Worm (Caenorhabditis elegans) whole organism, mixed stage, embryonic: ENCODE measurements around the gene F54E4.2.

Experiments
- M03D4.4 ChIP-seq: sonication (generic microtip); optimal IDR thresholded peaks from 2 replicates; lab custom pipeline; 2017; ENCODE audit warnings: mild to moderate bottlenecking, missing genetic modification characterization, missing compliant biosample characterization
- bed-3 ChIP-seq: fragments of 200-800 bp; sonication (Bioruptor generic); optimal IDR thresholded peaks from 3 replicates; lab custom pipeline; 2018; ENCODE audit warnings: mild to moderate bottlenecking, missing genetic modification characterization, moderate library complexity, missing compliant biosample characterization
- blmp-1 ChIP-seq: fragments of 150-350 bp; optimal IDR thresholded peaks from 2 replicates; lab custom pipeline; 2014; ENCODE audit warnings: missing biosample characterization, missing genetic modification characterization
- ceh-39 ChIP-seq: fragments of 150-350 bp; optimal IDR thresholded peaks from 2 replicates; lab custom pipeline; 2014; ENCODE audit warnings: missing biosample characterization, missing genetic modification characterization
- ceh-43 ChIP-seq: fragments of 200-800 bp; sonication (Bioruptor generic); optimal IDR thresholded peaks from 2 replicates; lab custom pipeline; 2018; ENCODE audit warnings: mild to moderate bottlenecking, missing genetic modification characterization, moderate library complexity, missing compliant biosample characterization
- ceh-83 ChIP-seq: fragments of 200-800 bp; sonication (Bioruptor generic); optimal IDR thresholded peaks from 2 replicates; lab custom pipeline; 2018; ENCODE audit warnings: mild to moderate bottlenecking, missing genetic modification characterization, missing compliant biosample characterization
- ces-1 ChIP-seq: fragments of 150-350 bp; optimal IDR thresholded peaks from 2 replicates; lab custom pipeline; 2014; ENCODE audit warnings: missing biosample characterization, missing genetic modification reagents, missing genetic modification characterization
- cnd-1 ChIP-seq: fragments of 200-800 bp; sonication (Bioruptor generic); optimal IDR thresholded peaks from 2 replicates; lab custom pipeline; 2018; ENCODE audit warnings: mild to moderate bottlenecking, missing genetic modification characterization, missing compliant biosample characterization
- drap-1 ChIP-seq: fragments of 200-800 bp; sonication (Bioruptor generic); optimal IDR thresholded peaks from 3 replicates; lab custom pipeline; 2018; ENCODE audit warnings: mild to moderate bottlenecking, missing genetic modification characterization, missing compliant biosample characterization
- elt-1 ChIP-seq: sonication (generic microtip); optimal IDR thresholded peaks from 2 replicates; lab custom pipeline; 2017; ENCODE audit warnings: missing genetic modification characterization, mild to moderate bottlenecking, missing compliant biosample characterization, antibody characterized with exemption, moderate library complexity, borderline replicate concordance; ENCODE audit not compliant: insufficient read depth
- elt-3 ChIP-seq: fragments of 150-350 bp; optimal IDR thresholded peaks from 2 replicates; lab custom pipeline; 2014; ENCODE audit warnings: missing biosample characterization, missing genetic modification characterization
- flh-1 ChIP-seq: fragments of 200-800 bp; sonication (Bioruptor generic); optimal IDR thresholded peaks from 2 replicates; lab custom pipeline; 2018; ENCODE audit warnings: mild to moderate bottlenecking, missing genetic modification characterization, moderate library complexity, missing compliant biosample characterization
- ham-2 ChIP-seq: fragments of 200-800 bp; sonication (Bioruptor generic); optimal IDR thresholded peaks from 2 replicates; lab custom pipeline; 2018; ENCODE audit warnings: mild to moderate bottlenecking, missing genetic modification characterization, missing compliant biosample characterization
- hlh-1 ChIP-seq: fragments of 150-350 bp; optimal IDR thresholded peaks from 2 replicates; lab custom pipeline; 2014; ENCODE audit warnings: missing biosample characterization, missing genetic modification reagents, missing genetic modification characterization
- lin-13 ChIP-seq: fragments of 150-350 bp; optimal IDR thresholded peaks from 2 replicates; lab custom pipeline; 2014; ENCODE audit warnings: missing biosample characterization, missing genetic modification characterization
- lin-32 ChIP-seq: fragments of 200-800 bp; sonication (Bioruptor generic); optimal IDR thresholded peaks from 2 replicates; lab custom pipeline; 2018; ENCODE audit warnings: mild to moderate bottlenecking, missing genetic modification characterization, missing compliant biosample characterization
- lsy-2 ChIP-seq: fragments of 150-350 bp; optimal IDR thresholded peaks from 2 replicates; lab custom pipeline; 2014; ENCODE audit warnings: missing biosample characterization, missing genetic modification characterization
- mab-5 ChIP-seq: fragments of 150-350 bp; optimal IDR thresholded peaks from 2 replicates; lab custom pipeline; 2014; ENCODE audit warnings: missing biosample characterization, missing genetic modification characterization
- mep-1 ChIP-seq: fragments of 150-350 bp; optimal IDR thresholded peaks from 2 replicates; lab custom pipeline; 2017; ENCODE audit warnings: missing biosample characterization, missing genetic modification reagents, missing genetic modification characterization, inconsistent platforms
- mls-2 ChIP-seq: sonication (generic microtip); optimal IDR thresholded peaks from 2 replicates; lab custom pipeline; 2016; ENCODE audit warnings: mild to moderate bottlenecking, missing genetic modification characterization, moderate library complexity, missing compliant biosample characterization
- nhr-12 ChIP-seq: fragments of 150-350 bp; optimal IDR thresholded peaks from 2 replicates; lab custom pipeline; 2014; ENCODE audit warnings: missing biosample characterization, missing genetic modification characterization
- nhr-2 ChIP-seq: fragments of 150-350 bp; optimal IDR thresholded peaks from 2 replicates; lab custom pipeline; 2014; ENCODE audit warnings: missing biosample characterization, missing genetic modification characterization
- nhr-237 ChIP-seq: fragments of 150-350 bp; optimal IDR thresholded peaks from 2 replicates; lab custom pipeline; 2014; ENCODE audit warnings: missing biosample characterization, missing genetic modification characterization
- nhr-28 ChIP-seq: fragments of 150-350 bp; optimal IDR thresholded peaks from 2 replicates; lab custom pipeline; 2014; ENCODE audit warnings: missing biosample characterization, missing genetic modification characterization
- nhr-76 ChIP-seq: sonication (generic microtip); optimal IDR thresholded peaks from 2 replicates; lab custom pipeline; 2017; ENCODE audit warnings: missing biosample characterization, missing genetic modification characterization
- pha-4 ChIP-seq: fragments of 150-350 bp; optimal IDR thresholded peaks from 2 replicates; lab custom pipeline; 2018; ENCODE audit warnings: missing biosample characterization, missing genetic modification reagents, missing genetic modification characterization
- sem-2 ChIP-seq: fragments of 200-800 bp; sonication (Bioruptor generic); optimal IDR thresholded peaks from 2 replicates; lab custom pipeline; 2018; ENCODE audit warnings: mild to moderate bottlenecking, missing genetic modification characterization, missing compliant biosample characterization
- snpc-4 ChIP-seq: fragments of 150-350 bp; optimal IDR thresholded peaks from 2 replicates; lab custom pipeline; 2014; ENCODE audit warnings: missing biosample characterization, missing genetic modification characterization
- sptf-1 ChIP-seq: sonication (generic microtip); optimal IDR thresholded peaks from 2 replicates; lab custom pipeline; 2017; ENCODE audit warnings: mild to moderate bottlenecking, missing genetic modification characterization, moderate library complexity, missing compliant biosample characterization
- tbx-8 ChIP-seq: fragments of 200-800 bp; sonication (Bioruptor generic); optimal IDR thresholded peaks from 2 replicates; lab custom pipeline; 2018; ENCODE audit warnings: mild to moderate bottlenecking, missing genetic modification characterization, moderate library complexity, missing compliant biosample characterization
- unc-120 ChIP-seq: sonication (generic microtip); optimal IDR thresholded peaks from 2 replicates; lab custom pipeline; 2017; ENCODE audit warnings: missing genetic modification characterization, missing compliant biosample characterization; ENCODE audit not compliant: poor library complexity, severe bottlenecking
- unc-39 ChIP-seq: fragments of 150-350 bp; optimal IDR thresholded peaks from 2 replicates; lab custom pipeline; 2014; ENCODE audit warnings: missing biosample characterization, missing genetic modification characterization
- unc-62 ChIP-seq: fragments of 150-350 bp; optimal IDR thresholded peaks from 2 replicates; lab custom pipeline; 2014; ENCODE audit warnings: missing biosample characterization, missing genetic modification reagents, missing genetic modification characterization
- zip-8 ChIP-seq: fragments of 150-350 bp; optimal IDR thresholded peaks from 2 replicates; lab custom pipeline; 2014; ENCODE audit warnings: missing biosample characterization, missing genetic modification characterization
- ztf-11 ChIP-seq: fragments of 150-350 bp; optimal IDR thresholded peaks from 2 replicates; lab custom pipeline; 2014; ENCODE audit warnings: missing biosample characterization, missing genetic modification characterization

The F54E4.2 gene

DNA sequence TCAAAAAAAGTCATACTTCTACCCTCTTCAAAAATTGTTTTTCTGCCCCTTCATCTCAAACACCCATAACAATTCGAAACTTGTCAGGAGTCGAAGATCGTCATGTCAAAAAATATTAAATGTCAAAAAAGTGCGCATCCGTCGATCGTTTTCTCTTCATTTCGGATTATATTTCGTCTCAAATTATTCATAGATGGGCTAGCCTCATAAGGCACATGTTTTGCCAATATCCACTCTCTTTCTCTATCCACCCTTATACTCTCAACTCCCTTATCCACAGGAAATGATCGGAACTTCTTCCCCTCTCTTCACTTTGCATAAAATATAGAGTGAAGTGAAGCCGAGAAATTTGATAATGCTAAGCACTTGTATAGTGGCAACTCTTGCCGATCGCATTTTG is 5.0 kb upstream of the F54E4.2 start:
- TF ChIP-seq mls-2 (tag; lab: Kevin White, UChicago) = no peak
- peak; percentile 80 for TF ChIP-seq ces-1 (GFP tag; lab: Kevin White, UChicago)

DNA sequence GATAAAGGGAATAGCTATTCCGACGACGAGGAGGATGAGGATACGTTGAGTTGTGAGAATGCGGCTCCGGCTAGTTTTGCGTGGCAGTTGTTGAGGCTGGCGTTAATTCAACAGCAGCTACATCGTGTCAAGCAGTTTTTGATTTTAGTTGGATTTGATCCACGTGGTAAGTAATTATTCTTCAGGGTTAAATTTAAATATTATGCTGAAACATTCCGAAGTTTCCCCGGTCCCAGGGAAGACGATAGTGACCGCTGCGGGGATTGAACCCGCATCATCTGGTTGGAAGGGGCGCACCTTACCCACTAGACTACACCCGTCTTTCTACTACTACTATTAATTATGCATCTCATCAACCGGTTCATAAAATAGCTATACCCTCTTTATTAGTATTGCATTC is 7.5 kb downstream of the F54E4.2 start:
- no peak for TF ChIP-seq ztf-11 (tag; lab: Kevin White, UChicago)
- no peak for TF ChIP-seq mab-5 (tag; lab: Kevin White, UChicago)
- TF ChIP-seq ceh-83 (GFP tag; lab: Kevin White, UChicago) = no peak
- TF ChIP-seq unc-62 (GFP tag; lab: Kevin White, UChicago) = no peak
- TF ChIP-seq unc-120 = no peak
- no peak for TF ChIP-seq elt-1
- no peak for TF ChIP-seq ham-2 (GFP tag; lab: Kevin White, UChicago)
- TF ChIP-seq nhr-237 (tag; lab: Kevin White, UChicago) = no peak
- TF ChIP-seq ceh-43 (GFP tag; lab: Kevin White, UChicago) = no peak

DNA sequence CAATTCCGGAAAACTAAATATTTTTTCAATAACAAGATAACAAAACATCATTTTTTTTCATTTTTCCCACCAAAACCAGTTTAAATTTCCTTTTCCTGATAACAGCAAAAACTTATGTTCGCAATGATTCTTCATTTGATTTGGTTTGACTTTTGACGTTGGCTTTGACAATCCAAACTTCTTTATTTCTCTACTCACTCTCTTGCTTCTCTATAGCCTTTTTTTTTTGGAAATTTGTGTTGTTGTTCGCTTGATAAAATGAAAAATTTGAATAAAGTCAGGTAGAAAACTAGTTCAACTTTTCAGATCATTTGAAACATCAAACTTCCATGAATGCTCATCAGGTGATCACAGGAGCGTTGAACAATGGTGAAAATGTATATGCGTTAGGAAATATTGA is 17.6 kb downstream of the F54E4.2 start, which contains the start of gene rbc-1:
Gene rbc-1 (plus strand): TSS at position 301 of the 400 bp plus-strand sequence.
- no peak for TF ChIP-seq flh-1 (GFP tag; lab: Kevin White, UChicago)
- no peak for TF ChIP-seq ces-1 (GFP tag; lab: Kevin White, UChicago)
- no peak for TF ChIP-seq nhr-237 (tag; lab: Kevin White, UChicago)
- TF ChIP-seq nhr-28 (tag; lab: Kevin White, UChicago) = no peak
- TF ChIP-seq pha-4 (tag; lab: Kevin White, UChicago) = no peak
- no peak for TF ChIP-seq nhr-76
- no peak for TF ChIP-seq lsy-2 (tag; lab: Kevin White, UChicago)
- TF ChIP-seq ceh-43 (GFP tag; lab: Kevin White, UChicago) = no peak
- TF ChIP-seq ham-2 (GFP tag; lab: Kevin White, UChicago) = no peak
- no peak for TF ChIP-seq sem-2 (GFP tag; lab: Kevin White, UChicago)
- no peak for TF ChIP-seq bed-3 (GFP tag; lab: Kevin White, UChicago)
- no peak for TF ChIP-seq unc-62 (GFP tag; lab: Kevin White, UChicago)
- no peak for TF ChIP-seq lin-13 (tag; lab: Kevin White, UChicago)
- no peak for TF ChIP-seq mls-2 (tag; lab: Kevin White, UChicago)
- TF ChIP-seq snpc-4 (tag; lab: Kevin White, UChicago) = no peak

- TF ChIP-seq nhr-2 (no peak), snpc-4 (tag; lab: Kevin White, UChicago) (no peak), ceh-83 (GFP tag; lab: Kevin White, UChicago) (no peak), ces-1 (GFP tag; lab: Kevin White, UChicago) (no peak), lin-32 (GFP tag; lab: Kevin White, UChicago) (no peak), pha-4 (tag; lab: Kevin White, UChicago) (peak; percentile 35), nhr-12 (tag; lab: Kevin White, UChicago) (no peak), mep-1 (tag; lab: Kevin White, UChicago) (no peak), M03D4.4 (tag; lab: Kevin White, UChicago) (no peak), ztf-11 (tag; lab: Kevin White, UChicago) (no peak), mab-5 (tag; lab: Kevin White, UChicago) (no peak), ceh-39 (tag; lab: Kevin White, UChicago) (no peak), sem-2 (GFP tag; lab: Kevin White, UChicago) (no peak), unc-120 (peak; percentile 61), elt-3 (no peak), unc-62 (GFP tag; lab: Kevin White, UChicago) (no peak), hlh-1 (tag; lab: Kevin White, UChicago) (peak; percentile 21), cnd-1 (peak; percentile 10), lsy-2 (tag; lab: Kevin White, UChicago) (no peak), nhr-237 (tag; lab: Kevin White, UChicago) (no peak), drap-1 (GFP tag; lab: Kevin White, UChicago) (no peak), sptf-1 (tag; lab: Kevin White, UChicago) (no peak), zip-8 (tag; lab: Kevin White, UChicago) (peak; percentile 83), flh-1 (GFP tag; lab: Kevin White, UChicago) (no peak), unc-39 (no peak), lin-13 (tag; lab: Kevin White, UChicago) (no peak), tbx-8 (GFP tag; lab: Kevin White, UChicago) (no peak), nhr-28 (tag; lab: Kevin White, UChicago) (no peak), blmp-1 (no peak), ceh-43 (GFP tag; lab: Kevin White, UChicago) (no peak), bed-3 (GFP tag; lab: Kevin White, UChicago) (no peak), ham-2 (GFP tag; lab: Kevin White, UChicago) (peak; percentile 30), elt-1 (no peak), mls-2 (tag; lab: Kevin White, UChicago) (no peak), nhr-76 (no peak)
- TF ChIP-seq, all 35 proteins: peak for 6
Observed at ce11 chrX:14610093-14610763, 18.5 kb downstream of the F54E4.2 start.
